Fruit fly (Drosophila melanogaster) whole organism, prepupa: Measurements from ENCODE around the gene Or83a.

Experiments used
- Blimp-1 ChIP-seq: fragments of 200-800 bp; sonication (Bioruptor generic); optimal IDR thresholded peaks from 3 replicates; lab custom pipeline; 2017; ENCODE audit warnings: missing biosample characterization, missing genetic modification characterization, mild to moderate bottlenecking, moderate library complexity, missing genetic modification reagents
- CG10631 ChIP-seq: fragments of 200-800 bp; sonication (Bioruptor generic); optimal IDR thresholded peaks from 2 replicates; lab custom pipeline; 2016; ENCODE audit warnings: missing biosample characterization, missing genetic modification characterization
- CG10669 ChIP-seq: fragments of 200-800 bp; sonication (Bioruptor generic); optimal IDR thresholded peaks from 3 replicates; lab custom pipeline; 2018; ENCODE audit warnings: missing biosample characterization, mild to moderate bottlenecking, missing genetic modification characterization, moderate library complexity
- CG11762 ChIP-seq: fragments of 200-800 bp; sonication (Bioruptor generic); optimal IDR thresholded peaks from 3 replicates; lab custom pipeline; 2016; ENCODE audit warnings: missing biosample characterization, missing genetic modification characterization; ENCODE audit not compliant: insufficient read depth
- CG11902 ChIP-seq: fragments of 200-800 bp; sonication (Bioruptor generic); optimal IDR thresholded peaks from 3 replicates; lab custom pipeline; 2016; ENCODE audit warnings: missing biosample characterization, missing genetic modification characterization
- CG15336 ChIP-seq: fragments of 200-800 bp; sonication (Bioruptor generic); IDR thresholded peaks from 2 replicates; pipeline ENCODE4 v1.3.6; 2022; ENCODE audit warnings: missing biosample characterization, missing genetic modification characterization
- CG1621 ChIP-seq: fragments of 200-800 bp; sonication (Bioruptor generic); optimal IDR thresholded peaks from 3 replicates; lab custom pipeline; 2018; ENCODE audit warnings: missing biosample characterization, mild to moderate bottlenecking, missing genetic modification characterization
- CG3032 ChIP-seq: fragments of 200-800 bp; optimal IDR thresholded peaks from 2 replicates; lab custom pipeline; 2019; ENCODE audit warnings: missing biosample characterization, mild to moderate bottlenecking, missing genetic modification characterization, moderate library complexity
- CG34406 ChIP-seq: fragments of 200-800 bp; sonication (Bioruptor generic); optimal IDR thresholded peaks from 3 replicates; lab custom pipeline; 2016; ENCODE audit warnings: missing biosample characterization, missing genetic modification characterization
- CG4318 ChIP-seq: fragments of 200-800 bp; sonication (Bioruptor generic); optimal IDR thresholded peaks from 3 replicates; lab custom pipeline; 2017; ENCODE audit warnings: missing biosample characterization, mild to moderate bottlenecking, missing genetic modification characterization
- CG6163 ChIP-seq: fragments of 200-800 bp; sonication (Bioruptor generic); IDR thresholded peaks from 3 replicates; pipeline ENCODE4 v1.3.6; 2022; ENCODE audit warnings: missing biosample characterization, missing genetic modification characterization
- CG6808 ChIP-seq: fragments of 200-800 bp; sonication (Bioruptor generic); optimal IDR thresholded peaks from 3 replicates; lab custom pipeline; 2017; ENCODE audit warnings: missing biosample characterization, missing genetic modification characterization, mild to moderate bottlenecking, moderate library complexity, missing genetic modification reagents
- CG6854 ChIP-seq: fragments of 200-800 bp; sonication (Bioruptor generic); optimal IDR thresholded peaks from 2 replicates; lab custom pipeline; 2017; ENCODE audit warnings: missing biosample characterization, mild to moderate bottlenecking, missing genetic modification characterization
- CG7368 ChIP-seq: fragments of 200-800 bp; sonication (Bioruptor generic); optimal IDR thresholded peaks from 3 replicates; lab custom pipeline; 2016; ENCODE audit warnings: missing biosample characterization, missing genetic modification characterization
- CG9139 ChIP-seq: fragments of 200-800 bp; sonication (Bioruptor generic); optimal IDR thresholded peaks from 3 replicates; lab custom pipeline; 2017; ENCODE audit warnings: missing biosample characterization, mild to moderate bottlenecking, missing genetic modification characterization
- Eip75B ChIP-seq: fragments of 200-800 bp; sonication (Bioruptor generic); optimal IDR thresholded peaks from 3 replicates; lab custom pipeline; 2016; ENCODE audit warnings: missing biosample characterization, missing genetic modification characterization
- Eip78C ChIP-seq: fragments of 200-800 bp; sonication (Bioruptor generic); peaks from one replicate; lab custom pipeline; 2016; ENCODE audit warnings: missing biosample characterization, missing genetic modification characterization
- Eip93F ChIP-seq: fragments of 200-800 bp; sonication (Bioruptor generic); optimal IDR thresholded peaks from 2 replicates; lab custom pipeline; 2016; ENCODE audit warnings: missing biosample characterization, mild to moderate bottlenecking, missing genetic modification characterization
- Ets21C ChIP-seq: fragments of 200-800 bp; sonication (Bioruptor generic); optimal IDR thresholded peaks from 3 replicates; lab custom pipeline; 2016; ENCODE audit warnings: missing biosample characterization, missing genetic modification characterization
- Hr38 ChIP-seq: sonication (Bioruptor generic); optimal IDR thresholded peaks from 2 replicates; lab custom pipeline; 2016; ENCODE audit warnings: missing biosample characterization, missing genetic modification characterization
- Hr39 ChIP-seq: fragments of 200-800 bp; sonication (Bioruptor generic); optimal IDR thresholded peaks from 2 replicates; lab custom pipeline; 2016; ENCODE audit warnings: missing biosample characterization, missing genetic modification characterization
- Lpt ChIP-seq: fragments of 200-800 bp; sonication (Bioruptor generic); optimal IDR thresholded peaks from 3 replicates; lab custom pipeline; 2016; ENCODE audit warnings: missing biosample characterization, missing genetic modification characterization
- Met ChIP-seq: fragments of 200-800 bp; sonication (Bioruptor generic); optimal IDR thresholded peaks from 3 replicates; lab custom pipeline; 2016; ENCODE audit warnings: missing biosample characterization, missing genetic modification characterization
- Sox14 ChIP-seq: fragments of 200-800 bp; sonication (Bioruptor generic); optimal IDR thresholded peaks from 3 replicates; lab custom pipeline; 2016; ENCODE audit warnings: missing biosample characterization, missing genetic modification characterization
- Sox15 ChIP-seq: fragments of 200-800 bp; sonication (Bioruptor generic); optimal IDR thresholded peaks from 3 replicates; lab custom pipeline; 2016; ENCODE audit warnings: missing biosample characterization, missing genetic modification characterization
- achi ChIP-seq: fragments of 200-800 bp; sonication (Bioruptor generic); optimal IDR thresholded peaks from 3 replicates; lab custom pipeline; 2016; ENCODE audit warnings: missing biosample characterization, missing genetic modification characterization
- acj6 ChIP-seq: fragments of 200-800 bp; sonication (Bioruptor generic); optimal IDR thresholded peaks from 3 replicates; lab custom pipeline; 2016; ENCODE audit warnings: missing biosample characterization, missing genetic modification characterization
- cyc ChIP-seq: fragments of 200-800 bp; sonication (Bioruptor generic); optimal IDR thresholded peaks from 3 replicates; lab custom pipeline; 2016; ENCODE audit warnings: missing biosample characterization, missing genetic modification characterization
- dac ChIP-seq: fragments of 200-800 bp; sonication (Bioruptor generic); optimal IDR thresholded peaks from 2 replicates; lab custom pipeline; 2017; ENCODE audit warnings: missing biosample characterization, mild to moderate bottlenecking, missing genetic modification characterization
- dsx ChIP-seq: fragments of 200-800 bp; optimal IDR thresholded peaks from 3 replicates; lab custom pipeline; 2019; ENCODE audit warnings: missing biosample characterization, mild to moderate bottlenecking, missing genetic modification characterization, moderate library complexity; ENCODE audit not compliant: poor library complexity, severe bottlenecking
- eg ChIP-seq: fragments of 200-800 bp; sonication (Bioruptor generic); IDR thresholded peaks from 3 replicates; pipeline ENCODE4 v1.3.6; 2022; ENCODE audit warnings: missing biosample characterization, missing genetic modification characterization
- esn ChIP-seq: fragments of 200-800 bp; sonication (Bioruptor generic); optimal IDR thresholded peaks from 2 replicates; lab custom pipeline; 2016; ENCODE audit warnings: missing biosample characterization, mild to moderate bottlenecking, missing genetic modification characterization, moderate library complexity
- fkh ChIP-seq: fragments of 200-800 bp; sonication (Bioruptor generic); optimal IDR thresholded peaks from 3 replicates; lab custom pipeline; 2017; ENCODE audit warnings: missing biosample characterization, mild to moderate bottlenecking, missing genetic modification characterization, moderate library complexity
- net ChIP-seq: fragments of 200-800 bp; sonication (Bioruptor generic); optimal IDR thresholded peaks from 3 replicates; lab custom pipeline; 2016; ENCODE audit warnings: missing biosample characterization, missing genetic modification characterization
- pdm3 ChIP-seq: fragments of 200-800 bp; sonication (Bioruptor generic); optimal IDR thresholded peaks from 3 replicates; lab custom pipeline; 2016; ENCODE audit warnings: missing biosample characterization, missing genetic modification characterization
- ss ChIP-seq, 2 experiments: fragments of 200-800 bp; sonication (Bioruptor generic); optimal IDR thresholded peaks; 2 replicates in 1 of 2; 3 replicates in 1 of 2; lab custom pipeline; 2017 to 2018; ENCODE audit warnings: mild to moderate bottlenecking in 2 of 2, missing biosample characterization in 2 of 2, missing genetic modification characterization in 2 of 2, moderate library complexity in 1 of 2
- svp ChIP-seq: fragments of 200-800 bp; sonication (Bioruptor generic); peaks from one replicate; lab custom pipeline; 2016; ENCODE audit warnings: missing biosample characterization, missing genetic modification characterization
- vri ChIP-seq: fragments of 200-800 bp; sonication (Bioruptor generic); optimal IDR thresholded peaks from 3 replicates; lab custom pipeline; 2016; ENCODE audit warnings: missing biosample characterization, mild to moderate bottlenecking, missing genetic modification characterization

Or83a gene

DNA sequence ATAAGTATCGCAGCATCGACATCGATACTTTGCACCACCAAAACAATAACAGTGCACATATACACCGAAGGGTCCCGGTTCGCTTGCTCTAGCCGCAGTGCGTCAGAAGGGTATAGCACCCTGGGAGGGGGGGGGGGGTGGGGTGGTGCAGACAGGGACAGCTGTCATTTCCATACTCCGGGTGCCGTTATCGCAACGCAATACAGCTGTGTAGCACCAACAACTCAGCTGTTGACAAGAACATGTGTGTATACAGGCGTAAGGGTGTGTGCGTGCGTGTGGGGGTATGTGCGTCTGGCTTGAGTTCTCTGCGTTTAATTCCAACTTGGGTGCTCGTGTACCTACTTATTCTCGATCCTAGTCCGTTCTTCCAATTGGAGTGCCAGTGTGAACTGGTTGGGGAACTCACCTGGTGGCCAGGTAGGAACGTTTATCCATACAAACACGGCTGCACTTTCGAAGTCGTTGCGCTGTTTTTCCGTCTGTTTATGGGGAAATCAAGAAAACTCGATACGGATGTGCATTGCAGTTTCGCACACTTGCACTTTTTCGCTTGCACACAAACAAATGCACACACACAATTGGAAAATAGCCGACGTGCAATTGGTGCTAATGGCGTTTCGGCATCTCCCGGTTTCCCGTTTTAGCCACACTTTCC is 31.4 kb downstream of the Or83a start (continued):
- TF ChIP-seq dsx (GFP tag; lab: Kevin White, UChicago) = peak; percentile 24
- TF ChIP-seq Lpt = no peak
- TF ChIP-seq ss (GFP tag; optimal IDR thresholded peaks at IDR 0.05; lab: Kevin White, UChicago) = peak; percentile 50 to 59
- TF ChIP-seq CG11902 (GFP tag; lab: Kevin White, UChicago) = no peak
- TF ChIP-seq eg = 0 out of 3 replicates have a peak, but pooled peaks have one; percentile 22
- no peak for TF ChIP-seq Sox15 (GFP tag; lab: Kevin White, UChicago)

DNA sequence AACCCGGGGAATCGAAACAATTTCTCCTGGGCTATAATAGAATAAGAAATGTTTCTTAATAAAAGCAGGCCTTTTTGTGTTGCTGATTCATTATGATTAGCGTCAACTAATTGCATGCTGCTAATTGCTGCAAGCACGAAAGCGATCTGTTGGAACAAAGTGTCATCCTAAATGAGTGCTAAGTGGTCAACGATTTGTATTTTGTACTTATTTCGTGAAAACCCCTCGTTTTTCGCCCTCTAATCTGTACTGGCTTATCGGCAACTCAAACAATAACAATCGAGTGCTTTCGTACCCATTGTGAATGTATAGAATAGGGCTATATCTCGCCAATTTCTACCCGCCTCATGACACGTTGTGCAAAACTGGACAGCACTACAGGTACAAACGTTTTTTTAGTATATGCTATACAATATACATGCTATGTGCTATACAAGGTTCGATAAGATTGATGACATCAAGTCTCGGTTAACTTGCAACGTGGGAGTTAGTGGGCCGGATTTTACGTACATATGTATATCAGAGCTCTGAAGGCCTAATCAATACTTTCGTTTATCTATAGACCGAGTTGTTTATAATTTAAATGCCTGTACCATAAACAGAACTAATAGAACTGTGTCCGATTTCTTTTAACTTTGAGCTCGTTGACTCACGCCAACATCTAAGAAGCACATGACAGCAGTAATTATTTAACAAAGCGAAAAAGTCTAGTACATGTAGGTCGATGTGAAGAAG is 34.3 kb downstream of the Or83a start:
- TF ChIP-seq CG11762 (no peak), CG10631 (no peak), achi (GFP tag; lab: Kevin White, UChicago) (no peak), Sox14 (GFP tag; lab: Kevin White, UChicago) (no peak), ss (GFP tag; optimal IDR thresholded peaks at IDR 0.05; lab: Kevin White, UChicago) (no peak), CG10669 (GFP tag; lab: Kevin White, UChicago) (no peak), esn (GFP tag; lab: Kevin White, UChicago) (peak; percentile 3), Eip78C (GFP tag; lab: Kevin White, UChicago) (peak; percentile 55), CG6808 (no peak), CG34406 (GFP tag; lab: Kevin White, UChicago) (no peak), acj6 (GFP tag; lab: Kevin White, UChicago) (no peak), vri (GFP tag; lab: Kevin White, UChicago) (peak; percentile 55), fkh (GFP tag; lab: Kevin White, UChicago) (peak; percentile 33), CG4318 (GFP tag; lab: Kevin White, UChicago) (no peak), Ets21C (GFP tag; lab: Kevin White, UChicago) (no peak), Met (GFP tag; lab: Kevin White, UChicago) (no peak), CG7368 (GFP tag; lab: Kevin White, UChicago) (no peak), Eip93F (GFP tag; lab: Kevin White, UChicago) (peak; percentile 21), svp (peak; percentile 58), Hr38 (GFP tag; lab: Kevin White, UChicago) (no peak), pdm3 (GFP tag; lab: Kevin White, UChicago) (no peak)

DNA sequence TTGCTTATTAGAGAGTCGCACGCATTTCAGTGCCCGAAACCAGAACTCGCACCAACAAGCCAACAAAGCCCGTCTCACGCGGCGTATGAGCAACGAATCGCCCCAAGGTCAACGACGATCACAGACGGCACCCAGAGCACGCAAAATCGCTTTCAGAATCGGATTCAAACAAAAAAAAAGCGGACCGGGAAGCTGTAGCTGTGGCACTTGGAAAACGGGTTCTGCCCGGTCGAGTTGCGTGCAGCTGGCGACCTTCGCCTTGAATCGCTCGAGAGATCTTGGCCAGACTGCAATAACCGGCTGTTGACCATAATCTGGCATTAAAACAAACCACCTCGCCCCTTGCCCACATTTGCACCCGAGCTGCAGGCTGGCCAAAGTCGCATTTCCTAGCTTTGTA is 35.6 kb downstream of the Or83a start:
- TF ChIP-seq Lpt = peak; percentile 47
- peak; percentile 34 for TF ChIP-seq CG9139 (GFP tag; lab: Kevin White, UChicago)
- no peak for TF ChIP-seq CG15336
- TF ChIP-seq achi (GFP tag; lab: Kevin White, UChicago) = no peak
- TF ChIP-seq dac (GFP tag; lab: Kevin White, UChicago) = no peak
- no peak for TF ChIP-seq CG34406 (GFP tag; lab: Kevin White, UChicago)
- peak; percentile 43 for TF ChIP-seq Blimp-1 (GFP tag; lab: Kevin White, UChicago)
- peak; percentile 25 for TF ChIP-seq Eip78C (GFP tag; lab: Kevin White, UChicago)
- TF ChIP-seq svp = peak; percentile 78
- TF ChIP-seq cyc (GFP tag; lab: Kevin White, UChicago) = no peak
- TF ChIP-seq Ets21C (GFP tag; lab: Kevin White, UChicago) = no peak
- no peak for TF ChIP-seq CG3032 (tag; lab: Kevin White, UChicago)
- no peak for TF ChIP-seq Sox15 (GFP tag; lab: Kevin White, UChicago)
- peak; percentile 18 for TF ChIP-seq net (GFP tag; lab: Kevin White, UChicago)
- TF ChIP-seq CG6854 (GFP tag; lab: Kevin White, UChicago) = peak; percentile 90
- TF ChIP-seq CG6163 (GFP tag; lab: Robert Waterston, UW) = 0 out of 3 replicates have a peak, but pooled peaks have one; percentile 17
- TF ChIP-seq Eip75B (GFP tag; lab: Kevin White, UChicago) = peak; percentile 68
- TF ChIP-seq Met (GFP tag; lab: Kevin White, UChicago) = no peak
- no peak for TF ChIP-seq CG11762
- TF ChIP-seq ss (GFP tag; optimal IDR thresholded peaks at IDR 0.05; lab: Kevin White, UChicago) = peak; percentile 56 to 99
- TF ChIP-seq CG1621 (tag; lab: Kevin White, UChicago) = peak; percentile 74
- TF ChIP-seq Hr39 = peak; percentile 35
- peak; percentile 32 for TF ChIP-seq CG6808
- TF ChIP-seq, all 60 proteins: peak for 13
